Fruit fly (Drosophila melanogaster): ENCODE measurements around the gene CG7573.
A peak's percentile ranks its signal among the peaks of the same experiment; 100 is the strongest.

CG7573 gene

dm6 chr3L:11285066-11285465 lies 26.5 kb upstream of the CG7573 start:
- TF ChIP-seq sqz (GFP tag; optimal IDR thresholded peaks at IDR 0.05) = peak; percentile 12
- peak; percentile 53 for TF ChIP-seq nau (GFP tag; optimal IDR thresholded peaks at IDR 0.05)
- TF ChIP-seq CG17829 (tag; optimal IDR thresholded peaks at IDR 0.05) = peak; percentile 59
- TF ChIP-seq CG4424 (GFP tag; optimal IDR thresholded peaks at IDR 0.05) = peak; percentile 52
- TF ChIP-seq dysf (GFP tag; IDR thresholded peaks at IDR 0.05) = peak; percentile 73; the same call in 2 of the 3 replicates
- TF ChIP-seq crc (GFP tag; optimal IDR thresholded peaks at IDR 0.05) = no peak
- TF ChIP-seq stc (GFP tag; IDR thresholded peaks at IDR 0.05) = no peak
- no peak for TF ChIP-seq hkb (optimal IDR thresholded peaks at IDR 0.05)
- 0 out of 2 replicates have a peak, but pooled peaks have one; percentile 25 for TF ChIP-seq hkb (GFP tag; IDR thresholded peaks at IDR 0.05)
- TF ChIP-seq chm (GFP tag; IDR thresholded peaks at IDR 0.05) = no peak
- TF ChIP-seq tap (tag; optimal IDR thresholded peaks at IDR 0.05) = peak; percentile 65
- no peak for TF ChIP-seq Adf1 (GFP tag; IDR thresholded peaks at IDR 0.05)
- TF ChIP-seq CG32772 (GFP tag; IDR thresholded peaks at IDR 0.05) = 0 out of 2 replicates have a peak, but pooled peaks have one; percentile 22
- TF ChIP-seq ewg (GFP tag; optimal IDR thresholded peaks at IDR 0.05) = no peak
- TF ChIP-seq CG10147 (GFP tag; optimal IDR thresholded peaks at IDR 0.05) = peak; percentile 54
- TF ChIP-seq CG12769 (tag; optimal IDR thresholded peaks at IDR 0.05) = no peak
- TF ChIP-seq Blimp-1 (GFP tag; optimal IDR thresholded peaks at IDR 0.05) = peak; percentile 74
- peak; percentile 59; the same call in 1 of the 2 replicates for TF ChIP-seq lmd (GFP tag; IDR thresholded peaks at IDR 0.05)
- TF ChIP-seq ssp (GFP tag; IDR thresholded peaks at IDR 0.05) = no peak
- peak; percentile 78 for TF ChIP-seq CG11695 (GFP tag; IDR thresholded peaks at IDR 0.05)
- TF ChIP-seq CG30020 (tag; optimal IDR thresholded peaks at IDR 0.05) = no peak
- TF ChIP-seq Hmx (GFP tag; optimal IDR thresholded peaks at IDR 0.05) = no peak
- peak; percentile 39 for TF ChIP-seq CG8924 (tag; optimal IDR thresholded peaks at IDR 0.05)
- peak; percentile 42 for TF ChIP-seq CG15696 (tag; optimal IDR thresholded peaks at IDR 0.05)
- no peak for TF ChIP-seq NC2α (GFP tag; optimal IDR thresholded peaks at IDR 0.05)
- peak; percentile 22 for TF ChIP-seq CG13296 (GFP tag; optimal IDR thresholded peaks at IDR 0.05)
- TF ChIP-seq CG5245 (GFP tag; optimal IDR thresholded peaks at IDR 0.05) = peak; percentile 37
- TF ChIP-seq Ptx1 (GFP tag; IDR thresholded peaks at IDR 0.05) = peak; percentile 70
- no peak for TF ChIP-seq abd-A (tag; optimal IDR thresholded peaks at IDR 0.05)
- peak; percentile 64 for TF ChIP-seq lab (GFP tag; optimal IDR thresholded peaks at IDR 0.05)
- TF ChIP-seq hb (GFP tag; IDR thresholded peaks at IDR 0.05; ENCODE audit: partially characterized antibody) = no peak
- no peak for TF ChIP-seq jing (GFP tag; optimal IDR thresholded peaks at IDR 0.05)
- no peak for TF ChIP-seq caup (GFP tag; optimal IDR thresholded peaks at IDR 0.05; ENCODE audit: severe bottlenecking)
- peak; percentile 67 for TF ChIP-seq Asciz (GFP tag; optimal IDR thresholded peaks at IDR 0.05)
- peak; percentile 62 for TF ChIP-seq CG6854 (GFP tag; optimal IDR thresholded peaks at IDR 0.05)
- TF ChIP-seq Dbx (GFP tag; IDR thresholded peaks at IDR 0.05) = peak; percentile 20; the same call in 1 of the 3 replicates
- no peak for TF ChIP-seq Side (GFP tag; optimal IDR thresholded peaks at IDR 0.05)
- no peak for TF ChIP-seq CG9817 (tag; optimal IDR thresholded peaks at IDR 0.05)
- TF ChIP-seq Gug (GFP tag; IDR thresholded peaks at IDR 0.05) = no peak
- TF ChIP-seq Fer3 (tag; optimal IDR thresholded peaks at IDR 0.05) = peak; percentile 69
- peak; percentile 81 for TF ChIP-seq CG7839 (tag; optimal IDR thresholded peaks at IDR 0.05)
- TF ChIP-seq CG11696 (GFP tag; IDR thresholded peaks at IDR 0.05) = peak; percentile 39; the same call in 1 of the 2 replicates
- TF ChIP-seq CG4404 (GFP tag; IDR thresholded peaks at IDR 0.05) = no peak
- TF ChIP-seq CG18011 (GFP tag; optimal IDR thresholded peaks at IDR 0.05) = no peak
- peak; percentile 48; the same call in 2 of the 3 replicates for TF ChIP-seq CG11456 (GFP tag; IDR thresholded peaks at IDR 0.05)
- no peak for TF ChIP-seq Dip3 (GFP tag; optimal IDR thresholded peaks at IDR 0.05)
- peak; percentile 81 for TF ChIP-seq CG32532 (GFP tag; IDR thresholded peaks at IDR 0.05)
- TF ChIP-seq sd (tag; optimal IDR thresholded peaks at IDR 0.05) = no peak
- peak; percentile 59 for TF ChIP-seq CG18599 (GFP tag; optimal IDR thresholded peaks at IDR 0.05)
- TF ChIP-seq CG15514 (GFP tag; optimal IDR thresholded peaks at IDR 0.05) = peak; percentile 33

Data from whole organism, embryonic.